Worm (Caenorhabditis elegans) whole organism, early embryonic: Measurements from ENCODE around the gene Y57G11B.6.

ENCODE experiments used
- B0310.2 ChIP-seq: sonication (generic microtip); optimal IDR thresholded peaks from 2 replicates; lab custom pipeline; 2016; ENCODE audit warnings: mild to moderate bottlenecking, missing genetic modification characterization, missing compliant biosample characterization
- ama-1 ChIP-seq: fragments of 150-350 bp; optimal IDR thresholded peaks from 2 replicates; lab custom pipeline; 2014
- ceh-36 ChIP-seq: sonication (generic microtip); optimal IDR thresholded peaks from 2 replicates; lab custom pipeline; 2016; ENCODE audit warnings: missing genetic modification characterization, inconsistent platforms, missing compliant biosample characterization
- ets-7 ChIP-seq: sonication (generic microtip); optimal IDR thresholded peaks from 2 replicates; lab custom pipeline; 2016; ENCODE audit warnings: missing genotype, missing genetic modification characterization, missing compliant biosample characterization
- flt-1 ChIP-seq: fragments of 200-800 bp; sonication (Bioruptor generic); IDR thresholded peaks from 2 replicates; pipeline ENCODE4 v1.3.6; 2022; ENCODE audit warnings: missing genetic modification characterization, missing compliant biosample characterization
- hmg-4 ChIP-seq: fragments of 200-800 bp; sonication (Bioruptor generic); optimal IDR thresholded peaks from 2 replicates; lab custom pipeline; 2018; ENCODE audit warnings: mild to moderate bottlenecking, missing genetic modification characterization, missing compliant biosample characterization
- hnd-1 ChIP-seq: sonication (generic microtip); optimal IDR thresholded peaks from 2 replicates; lab custom pipeline; 2016; ENCODE audit warnings: missing genetic modification characterization, missing compliant biosample characterization
- pes-1 ChIP-seq: fragments of 200-800 bp; sonication (Bioruptor generic); IDR thresholded peaks from 2 replicates; pipeline ENCODE4 v1.3.6; 2022; ENCODE audit warnings: missing genetic modification reagents, missing genetic modification characterization, missing compliant biosample characterization
- scrt-1 ChIP-seq: fragments of 200-800 bp; sonication (Bioruptor generic); IDR thresholded peaks from 2 replicates; pipeline ENCODE4 v1.3.6; 2022; ENCODE audit warnings: missing genetic modification characterization, missing compliant biosample characterization
- tra-4 ChIP-seq: sonication (generic microtip); optimal IDR thresholded peaks from 2 replicates; lab custom pipeline; 2017; ENCODE audit warnings: missing genetic modification characterization, missing compliant biosample characterization

DNA sequence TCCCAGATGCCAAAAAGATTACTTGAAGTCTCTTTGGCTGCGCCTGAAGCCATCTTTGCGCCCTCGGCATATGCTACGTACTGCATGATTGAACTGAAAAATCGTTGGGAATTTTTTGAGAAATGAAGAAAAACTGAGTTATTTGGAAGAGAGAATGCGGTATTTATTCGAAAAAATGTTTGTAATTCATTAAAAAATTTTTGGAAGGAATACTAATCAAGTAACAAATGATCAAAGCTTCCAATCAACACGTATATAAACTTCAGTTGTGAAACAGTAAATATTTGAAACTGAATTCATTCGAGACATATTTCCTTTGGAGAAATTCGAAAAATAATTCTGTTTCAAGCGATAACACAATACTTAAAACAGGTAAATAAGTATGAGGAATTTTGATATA, 12.2 kb downstream of the Y57G11B.6 start, which contains the start of gene pals-29:
- TF ChIP-seq tra-4 (tag; lab: Kevin White, UChicago) (no peak), hnd-1 (tag; lab: Kevin White, UChicago) (no peak), ets-7 (no peak), flt-1 (GFP tag; lab: Robert Waterston, UW) (no peak), ama-1 (no peak), ceh-36 (tag; lab: Kevin White, UChicago) (no peak), B0310.2 (tag; lab: Kevin White, UChicago) (no peak), scrt-1 (GFP tag; lab: Robert Waterston, UW) (no peak), pes-1 (GFP tag; lab: Robert Waterston, UW) (no peak), hmg-4 (GFP tag; lab: Kevin White, UChicago) (no peak)
